Worm (Caenorhabditis elegans) whole organism, L3 larva: Measurements from ENCODE around the gene str-28.
"Not testable (repeated sequence)": the region's sequence is repeated elsewhere in the genome, so short reads cannot be mapped to it uniquely, and the experiment has no call there.

Source experiments
- R02D3.7 ChIP-seq: fragments of 150-350 bp; optimal IDR thresholded peaks from 2 replicates; lab custom pipeline; 2014; ENCODE audit warnings: missing biosample characterization, missing genetic modification characterization
- ZK546.5 ChIP-seq: sonication (generic microtip); optimal IDR thresholded peaks from 2 replicates; lab custom pipeline; 2017; ENCODE audit warnings: missing biosample characterization, missing genetic modification characterization
- ama-1 ChIP-seq: fragments of 150-350 bp; optimal IDR thresholded peaks from 2 replicates; lab custom pipeline; 2018
- ceh-28 ChIP-seq: fragments of 150-350 bp; optimal IDR thresholded peaks from 2 replicates; lab custom pipeline; 2014; ENCODE audit warnings: missing biosample characterization, missing genetic modification reagents, missing genetic modification characterization
- ceh-82 ChIP-seq: fragments of 150-350 bp; optimal IDR thresholded peaks from 2 replicates; lab custom pipeline; 2014; ENCODE audit warnings: missing biosample characterization, missing genetic modification characterization
- ceh-9 ChIP-seq: sonication (generic microtip); optimal IDR thresholded peaks from 2 replicates; lab custom pipeline; 2018; ENCODE audit warnings: missing biosample characterization, missing genetic modification characterization
- daf-12 ChIP-seq: fragments of 150-350 bp; optimal IDR thresholded peaks from 2 replicates; lab custom pipeline; 2014; ENCODE audit warnings: missing biosample characterization, missing genetic modification reagents, missing genetic modification characterization
- egl-5 ChIP-seq: fragments of 150-350 bp; optimal IDR thresholded peaks from 2 replicates; lab custom pipeline; 2017; ENCODE audit warnings: missing biosample characterization, missing genetic modification reagents, missing genetic modification characterization, inconsistent platforms
- elt-1 ChIP-seq: fragments of 150-350 bp; optimal IDR thresholded peaks from 2 replicates; lab custom pipeline; 2014; ENCODE audit warnings: missing biosample characterization, missing genetic modification characterization
- elt-2 ChIP-seq: sonication (generic microtip); optimal IDR thresholded peaks from 2 replicates; lab custom pipeline; 2016; ENCODE audit warnings: missing genetic modification reagents, mild to moderate bottlenecking, missing genetic modification characterization, missing compliant biosample characterization
- elt-3 ChIP-seq, 3 experiments: fragments of 150-350 bp in 1 of 3; sonication (generic microtip) in 2 of 3; optimal IDR thresholded peaks; 2 replicates in 2 of 3; 4 replicates in 1 of 3; lab custom pipeline; 2014 to 2017; ENCODE audit warnings: missing biosample characterization in 3 of 3, missing genetic modification characterization in 3 of 3
- fkh-2 ChIP-seq: fragments of 150-350 bp; optimal IDR thresholded peaks from 2 replicates; lab custom pipeline; 2014; ENCODE audit warnings: missing biosample characterization, missing genetic modification reagents, missing genetic modification characterization
- hmg-11 ChIP-seq: sonication (generic microtip); optimal IDR thresholded peaks from 2 replicates; lab custom pipeline; 2016; ENCODE audit warnings: missing genetic modification characterization, missing compliant biosample characterization
- lin-39 ChIP-seq: fragments of 150-350 bp; optimal IDR thresholded peaks from 2 replicates; lab custom pipeline; 2018; ENCODE audit warnings: missing biosample characterization, missing genetic modification reagents, missing genetic modification characterization
- lsy-12 ChIP-seq: sonication (generic microtip); optimal IDR thresholded peaks from 2 replicates; lab custom pipeline; 2016; ENCODE audit warnings: mild to moderate bottlenecking, missing genetic modification characterization, missing compliant biosample characterization
- mdl-1 ChIP-seq: fragments of 150-350 bp; optimal IDR thresholded peaks from 2 replicates; lab custom pipeline; 2014; ENCODE audit warnings: missing biosample characterization, missing genetic modification characterization
- mml-1 ChIP-seq: fragments of 150-350 bp; sonication (generic microtip); optimal IDR thresholded peaks from 3 replicates; lab custom pipeline; 2014; ENCODE audit warnings: missing biosample characterization, missing genetic modification characterization
- nhr-23 ChIP-seq: fragments of 150-350 bp; optimal IDR thresholded peaks from 2 replicates; lab custom pipeline; 2014; ENCODE audit warnings: missing biosample characterization, missing genetic modification reagents, missing genetic modification characterization
- nhr-237 ChIP-seq: fragments of 150-350 bp; optimal IDR thresholded peaks from 2 replicates; lab custom pipeline; 2014; ENCODE audit warnings: missing biosample characterization, missing genetic modification characterization
- nhr-28 ChIP-seq: fragments of 150-350 bp; optimal IDR thresholded peaks from 2 replicates; lab custom pipeline; 2014; ENCODE audit warnings: missing biosample characterization, missing genetic modification characterization
- nhr-43 ChIP-seq: sonication (generic microtip); optimal IDR thresholded peaks from 2 replicates; lab custom pipeline; 2016; ENCODE audit warnings: mild to moderate bottlenecking, missing genetic modification characterization, missing compliant biosample characterization; ENCODE audit not compliant: poor library complexity, severe bottlenecking
- nhr-76 ChIP-seq: fragments of 150-350 bp; sonication (generic microtip); optimal IDR thresholded peaks from 5 replicates; lab custom pipeline; 2014; ENCODE audit warnings: missing biosample characterization, missing genetic modification characterization
- nhr-77 ChIP-seq: fragments of 150-350 bp; optimal IDR thresholded peaks from 2 replicates; lab custom pipeline; 2014; ENCODE audit warnings: missing biosample characterization, missing genetic modification characterization
- pha-4 ChIP-seq: fragments of 150-350 bp; optimal IDR thresholded peaks from 2 replicates; lab custom pipeline; 2014; ENCODE audit warnings: missing biosample characterization, missing genetic modification reagents, missing genetic modification characterization
- pqm-1 ChIP-seq: fragments of 150-350 bp; optimal IDR thresholded peaks from 2 replicates; lab custom pipeline; 2017; ENCODE audit warnings: missing biosample characterization, missing genetic modification characterization, inconsistent platforms
- sea-2 ChIP-seq: fragments of 150-350 bp; sonication (generic microtip); optimal IDR thresholded peaks from 4 replicates; lab custom pipeline; 2014; ENCODE audit warnings: missing biosample characterization, missing genetic modification reagents, missing genetic modification characterization
- tbx-2 ChIP-seq: sonication (generic microtip); optimal IDR thresholded peaks from 2 replicates; lab custom pipeline; 2016; ENCODE audit warnings: mild to moderate bottlenecking, missing genetic modification characterization, missing compliant biosample characterization
- unc-39 ChIP-seq: sonication (generic microtip); optimal IDR thresholded peaks from 4 replicates; lab custom pipeline; 2017; ENCODE audit warnings: missing biosample characterization, missing genetic modification characterization
- unc-62 ChIP-seq: fragments of 150-350 bp; sonication (generic microtip); optimal IDR thresholded peaks from 4 replicates; lab custom pipeline; 2014; ENCODE audit warnings: missing biosample characterization, missing genetic modification reagents, missing genetic modification characterization
- ztf-11 ChIP-seq: fragments of 150-350 bp; optimal IDR thresholded peaks from 2 replicates; lab custom pipeline; 2014; ENCODE audit warnings: missing biosample characterization, missing genetic modification characterization

The str-28 gene

ce11 chrV:7511465-7511864 is 38.8 kb upstream of the str-28 start, which contains the start of gene nhr-171:
nhr-171 (plus strand) TSS chrV:7511765.
- not testable (repeated sequence) for TF ChIP-seq ama-1 (lab: Kevin White, UChicago); sea-2; daf-12 (tag; lab: Kevin White, UChicago)

- no peak for TF ChIP-seq elt-2 (tag; lab: Kevin White, UChicago)
- TF ChIP-seq nhr-23 (tag; lab: Kevin White, UChicago) = peak; percentile 56
These were observed 35.9 kb upstream of the str-28 start, which contains the start of the genes str-31 and nhr-172 for ce11 chrV:7508566-7509044. str-31 (minus strand) TSS chrV:7508666. nhr-172 (plus strand) TSS chrV:7508994.

- TF ChIP-seq lin-39 (no peak), elt-2 (tag; lab: Kevin White, UChicago) (peak; percentile 23), ceh-82 (no peak), ztf-11 (tag; lab: Kevin White, UChicago) (no peak), nhr-43 (tag; lab: Kevin White, UChicago) (peak; percentile 25), hmg-11 (tag; lab: Kevin White, UChicago) (no peak), mdl-1 (no peak)
These were observed 33.5 kb upstream of the str-28 start for ce11 chrV:7506207-7506606.

ce11 chrV:7504271-7504670 is 31.6 kb upstream of the str-28 start, which contains the start of gene srh-229:
srh-229 (minus strand) TSS chrV:7504371.
- TF ChIP-seq egl-5 = no peak
- no peak for TF ChIP-seq lsy-12 (tag; lab: Kevin White, UChicago)
- no peak for TF ChIP-seq mml-1 (tag; lab: Kevin White, UChicago)
- TF ChIP-seq elt-3 (tag; optimal IDR thresholded peaks at IDR 0.05; lab: Kevin White, UChicago) = no peak
- no peak for TF ChIP-seq elt-1 (tag; lab: Kevin White, UChicago)
- TF ChIP-seq unc-39 (tag; lab: Kevin White, UChicago) = no peak
- TF ChIP-seq fkh-2 (tag; lab: Kevin White, UChicago) = no peak
- TF ChIP-seq daf-12 (tag; lab: Kevin White, UChicago) = no peak

ce11 chrV:7501194-7501593 is 28.5 kb upstream of the str-28 start:
- no peak for TF ChIP-seq ZK546.5 (tag; lab: Kevin White, UChicago)
- no peak for TF ChIP-seq nhr-23 (tag; lab: Kevin White, UChicago)
- TF ChIP-seq fkh-2 (tag; lab: Kevin White, UChicago) = no peak
- no peak for TF ChIP-seq pqm-1 (tag; lab: Kevin White, UChicago)
- TF ChIP-seq ama-1 (lab: Kevin White, UChicago) = no peak
- TF ChIP-seq tbx-2 (tag; lab: Kevin White, UChicago) = no peak
- TF ChIP-seq mml-1 (tag; lab: Kevin White, UChicago) = no peak
- TF ChIP-seq unc-62 (GFP tag; lab: Kevin White, UChicago) = no peak
- TF ChIP-seq unc-39 (tag; lab: Kevin White, UChicago) = no peak
- TF ChIP-seq nhr-28 (tag; lab: Kevin White, UChicago) = no peak
- TF ChIP-seq ceh-9 (tag; lab: Kevin White, UChicago) = no peak
- no peak for TF ChIP-seq mdl-1
- no peak for TF ChIP-seq nhr-43 (tag; lab: Kevin White, UChicago)
- TF ChIP-seq nhr-76 (tag; lab: Kevin White, UChicago) = no peak
- no peak for TF ChIP-seq ceh-28 (tag; lab: Kevin White, UChicago)
- no peak for TF ChIP-seq nhr-77 (tag; lab: Kevin White, UChicago)
- TF ChIP-seq hmg-11 (tag; lab: Kevin White, UChicago) = no peak
- no peak for TF ChIP-seq pha-4
- TF ChIP-seq egl-5 = no peak

- TF ChIP-seq nhr-77 (tag; lab: Kevin White, UChicago) (no peak), elt-1 (tag; lab: Kevin White, UChicago) (no peak), lsy-12 (tag; lab: Kevin White, UChicago) (no peak), R02D3.7 (tag; lab: Kevin White, UChicago) (no peak), unc-62 (GFP tag; lab: Kevin White, UChicago) (no peak), nhr-237 (tag; lab: Kevin White, UChicago) (no peak), hmg-11 (tag; lab: Kevin White, UChicago) (no peak)
- TF ChIP-seq, all 47 proteins: peak for 0
These were observed 24.7 kb upstream of the str-28 start, which contains the start of gene srh-79 for ce11 chrV:7497440-7497839. srh-79 (plus strand) TSS chrV:7497740.
